Fruit fly (Drosophila melanogaster) whole organism, embryonic: ENCODE results near the gene CG12116.

Source experiments
- Adf1 ChIP-seq: fragments of 200-800 bp; sonication (Bioruptor generic); IDR thresholded peaks from 2 replicates; pipeline ENCODE4 v1.3.6; 2022; ENCODE audit warnings: missing biosample characterization, missing genetic modification characterization
- Atf3 ChIP-seq: fragments of 200-800 bp; sonication (Bioruptor generic); optimal IDR thresholded peaks from 3 replicates; lab custom pipeline; 2016; ENCODE audit warnings: missing biosample characterization, missing genetic modification characterization
- B-H1 ChIP-seq: fragments of 200-800 bp; sonication (Bioruptor generic); IDR thresholded peaks from 3 replicates; pipeline ENCODE4 v1.3.6; 2022; ENCODE audit warnings: missing biosample characterization, missing genetic modification characterization
- Bdp1 ChIP-seq: fragments of 200-800 bp; sonication (Bioruptor generic); optimal IDR thresholded peaks from 3 replicates; lab custom pipeline; 2016; ENCODE audit warnings: missing biosample characterization, missing genetic modification characterization
- CG11504 ChIP-seq: fragments of 200-800 bp; sonication (Bioruptor generic); optimal IDR thresholded peaks from 3 replicates; lab custom pipeline; 2019; ENCODE audit warnings: missing biosample characterization, mild to moderate bottlenecking, missing genetic modification characterization, moderate library complexity
- CG11696 ChIP-seq: fragments of 200-800 bp; sonication (Bioruptor generic); IDR thresholded peaks from 2 replicates; pipeline ENCODE4 v1.3.6; 2022; ENCODE audit warnings: missing biosample characterization, missing genetic modification characterization
- CG12219 ChIP-seq: fragments of 200-800 bp; sonication (Bioruptor generic); optimal IDR thresholded peaks from 3 replicates; lab custom pipeline; 2018; ENCODE audit warnings: missing biosample characterization, mild to moderate bottlenecking, missing genetic modification characterization
- CG16779 ChIP-seq: fragments of 200-800 bp; sonication (Bioruptor generic); IDR thresholded peaks from 2 replicates; pipeline ENCODE4 v1.3.6; 2022; ENCODE audit warnings: missing biosample characterization, missing genetic modification characterization
- CG32532 ChIP-seq: fragments of 200-800 bp; sonication (Bioruptor generic); IDR thresholded peaks from 2 replicates; pipeline ENCODE4 v1.3.6; 2022; ENCODE audit warnings: missing biosample characterization, missing genetic modification characterization
- CG34224 ChIP-seq: fragments of 200-800 bp; sonication (Bioruptor generic); IDR thresholded peaks from 3 replicates; pipeline ENCODE4 v1.3.6; 2022; ENCODE audit warnings: missing biosample characterization, missing genetic modification characterization; ENCODE audit not compliant: partially characterized antibody
- CG9437 ChIP-seq: fragments of 200-800 bp; sonication (Bioruptor generic); optimal IDR thresholded peaks from 2 replicates; lab custom pipeline; 2018; ENCODE audit warnings: missing biosample characterization, mild to moderate bottlenecking, missing genetic modification characterization
- CG9609 ChIP-seq: fragments of 200-800 bp; sonication (Bioruptor generic); optimal IDR thresholded peaks from 3 replicates; lab custom pipeline; 2016; ENCODE audit warnings: missing biosample characterization, missing genetic modification characterization
- CG9727 ChIP-seq: fragments of 200-800 bp; sonication (Bioruptor generic); optimal IDR thresholded peaks from 3 replicates; lab custom pipeline; 2017; ENCODE audit warnings: missing biosample characterization, mild to moderate bottlenecking, missing genetic modification characterization
- CG9932 ChIP-seq: fragments of 200-800 bp; sonication (Bioruptor generic); IDR thresholded peaks from 2 replicates; pipeline ENCODE4 v1.3.6; 2022; ENCODE audit warnings: missing biosample characterization, missing genetic modification characterization
- Deaf1 ChIP-seq: fragments of 200-800 bp; optimal IDR thresholded peaks from 3 replicates; lab custom pipeline; 2019; ENCODE audit warnings: missing biosample characterization, mild to moderate bottlenecking, missing genetic modification characterization, moderate library complexity
- Dfd ChIP-seq, 2 experiments: fragments of >200 bp; optimal IDR thresholded peaks; 2 replicates each; lab custom pipeline; 2017; ENCODE audit warnings: missing biosample characterization in 2 of 2, missing genetic modification characterization in 2 of 2
- ERR ChIP-seq: fragments of 200-800 bp; sonication (Bioruptor generic); optimal IDR thresholded peaks from 2 replicates; lab custom pipeline; 2016; ENCODE audit warnings: missing biosample characterization, missing genetic modification characterization
- Ets97D ChIP-seq: fragments of 200-800 bp; sonication (Bioruptor generic); optimal IDR thresholded peaks from 3 replicates; lab custom pipeline; 2016; ENCODE audit warnings: missing biosample characterization, missing genetic modification characterization
- Hr51 ChIP-seq, 2 experiments: fragments of 200-800 bp; sonication (Bioruptor generic); optimal IDR thresholded peaks; 2 replicates in 1 of 2; 3 replicates in 1 of 2; lab custom pipeline; 2016 to 2018; ENCODE audit warnings: missing biosample characterization in 2 of 2, missing genetic modification characterization in 2 of 2, mild to moderate bottlenecking in 1 of 2, moderate library complexity in 1 of 2
- Hr78 ChIP-seq, 2 experiments: fragments of 200-800 bp in 1 of 2; fragments of >200 bp in 1 of 2; sonication (Bioruptor generic) in 1 of 2; optimal IDR thresholded peaks; 2 replicates each; lab custom pipeline; 2017 to 2019; ENCODE audit warnings: missing biosample characterization in 2 of 2, missing genetic modification characterization in 2 of 2, mild to moderate bottlenecking in 1 of 2, moderate library complexity in 1 of 2
- Oli ChIP-seq: fragments of 200-800 bp; sonication (Bioruptor generic); optimal IDR thresholded peaks from 2 replicates; lab custom pipeline; 2018; ENCODE audit warnings: missing biosample characterization, mild to moderate bottlenecking, missing genetic modification characterization, moderate library complexity
- Scr ChIP-seq: fragments of 200-800 bp; sonication (Bioruptor generic); IDR thresholded peaks from 2 replicates; pipeline ENCODE4 v1.3.6; 2022; ENCODE audit warnings: missing biosample characterization, missing genetic modification characterization; ENCODE audit not compliant: partially characterized antibody
- Sin3A ChIP-seq: fragments of >200 bp; optimal IDR thresholded peaks from 2 replicates; lab custom pipeline; 2018
- Six4 ChIP-seq: fragments of 200-800 bp; sonication (Bioruptor generic); optimal IDR thresholded peaks from 2 replicates; lab custom pipeline; 2016; ENCODE audit warnings: missing biosample characterization, missing genetic modification characterization
- Sry-δ ChIP-seq: fragments of 200-800 bp; sonication (Bioruptor generic); optimal IDR thresholded peaks from 2 replicates; lab custom pipeline; 2016; ENCODE audit warnings: missing biosample characterization, missing genetic modification characterization
- YL-1 ChIP-seq: fragments of 200-800 bp; sonication (Bioruptor generic); optimal IDR thresholded peaks from 3 replicates; lab custom pipeline; 2017; ENCODE audit warnings: missing biosample characterization, mild to moderate bottlenecking, missing genetic modification characterization
- abd-A ChIP-seq: fragments of 200-800 bp; sonication (Bioruptor generic); optimal IDR thresholded peaks from 3 replicates; lab custom pipeline; 2019; ENCODE audit warnings: missing biosample characterization, mild to moderate bottlenecking, missing genetic modification characterization, moderate library complexity
- amos ChIP-seq: fragments of 200-800 bp; sonication (Bioruptor generic); IDR thresholded peaks from 2 replicates; pipeline ENCODE4 v1.3.6; 2022; ENCODE audit warnings: missing biosample characterization, missing genetic modification characterization; ENCODE audit not compliant: partially characterized antibody
- ash1 ChIP-seq: fragments of 200-800 bp; sonication (Bioruptor generic); optimal IDR thresholded peaks from 2 replicates; lab custom pipeline; 2018; ENCODE audit warnings: missing biosample characterization, mild to moderate bottlenecking, missing genetic modification characterization
- bsh ChIP-seq, 2 experiments: fragments of 200-800 bp; sonication (Bioruptor generic); optimal IDR thresholded peaks; 2 replicates each; lab custom pipeline; 2017 to 2018; ENCODE audit warnings: mild to moderate bottlenecking in 2 of 2, missing biosample characterization in 2 of 2, missing genetic modification characterization in 2 of 2, moderate library complexity in 1 of 2
- cg ChIP-seq: fragments of 200-800 bp; sonication (Bioruptor generic); optimal IDR thresholded peaks from 3 replicates; lab custom pipeline; 2019; ENCODE audit warnings: missing biosample characterization, mild to moderate bottlenecking, missing genetic modification characterization, moderate library complexity
- chn ChIP-seq: fragments of 200-800 bp; sonication (Bioruptor generic); optimal IDR thresholded peaks from 2 replicates; lab custom pipeline; 2016; ENCODE audit warnings: missing biosample characterization, missing genetic modification characterization
- crc ChIP-seq: fragments of 200-800 bp; sonication (Bioruptor generic); optimal IDR thresholded peaks from 2 replicates; lab custom pipeline; 2016; ENCODE audit warnings: missing biosample characterization, missing genetic modification characterization
- exex ChIP-seq: fragments of 200-800 bp; sonication (Bioruptor generic); optimal IDR thresholded peaks from 4 replicates; lab custom pipeline; 2018; ENCODE audit warnings: missing biosample characterization, mild to moderate bottlenecking, missing genetic modification characterization, moderate library complexity
- fru ChIP-seq: fragments of >200 bp; optimal IDR thresholded peaks from 2 replicates; lab custom pipeline; 2017
- her ChIP-seq: fragments of 200-800 bp; sonication (Bioruptor generic); optimal IDR thresholded peaks from 2 replicates; lab custom pipeline; 2016; ENCODE audit warnings: missing biosample characterization, missing genetic modification characterization
- kah ChIP-seq: fragments of 200-800 bp; sonication (Bioruptor generic); optimal IDR thresholded peaks from 2 replicates; lab custom pipeline; 2018; ENCODE audit warnings: missing biosample characterization, mild to moderate bottlenecking, missing genetic modification characterization
- kni ChIP-seq: fragments of 200-800 bp; sonication (Bioruptor generic); optimal IDR thresholded peaks from 3 replicates; lab custom pipeline; 2017; ENCODE audit warnings: mild to moderate bottlenecking, missing biosample characterization, missing genetic modification reagents, missing genetic modification characterization
- knrl ChIP-seq: fragments of 200-800 bp; sonication (Bioruptor generic); IDR thresholded peaks from 3 replicates; pipeline ENCODE4 v1.3.6; 2022; ENCODE audit warnings: missing biosample characterization, missing genetic modification characterization; ENCODE audit not compliant: partially characterized antibody
- lmd ChIP-seq: fragments of 200-800 bp; sonication (Bioruptor generic); IDR thresholded peaks from 2 replicates; pipeline ENCODE4 v1.3.6; 2022; ENCODE audit warnings: missing biosample characterization, missing genetic modification characterization
- luna ChIP-seq: fragments of 200-800 bp; sonication (Bioruptor generic); optimal IDR thresholded peaks from 2 replicates; lab custom pipeline; 2016; ENCODE audit warnings: missing biosample characterization, missing genetic modification characterization
- sc ChIP-seq, 3 experiments: fragments of >200 bp in 2 of 3; fragments of 200-800 bp in 1 of 3; sonication (Bioruptor generic) in 1 of 3; optimal IDR thresholded peaks; 2 replicates in 2 of 3; 3 replicates in 1 of 3; lab custom pipeline; 2017; ENCODE audit warnings: mild to moderate bottlenecking in 1 of 3, missing biosample characterization in 1 of 3, missing genetic modification characterization in 1 of 3, missing genetic modification reagents in 1 of 3
- sd ChIP-seq: fragments of 200-800 bp; sonication (Bioruptor generic); optimal IDR thresholded peaks from 3 replicates; lab custom pipeline; 2018; ENCODE audit warnings: missing biosample characterization, mild to moderate bottlenecking, missing genetic modification characterization, moderate library complexity
- sima ChIP-seq: fragments of 200-800 bp; sonication (Bioruptor generic); optimal IDR thresholded peaks from 2 replicates; lab custom pipeline; 2016; ENCODE audit warnings: missing biosample characterization, missing genetic modification characterization
- sqz ChIP-seq: fragments of 200-800 bp; sonication (Bioruptor generic); optimal IDR thresholded peaks from 3 replicates; lab custom pipeline; 2018; ENCODE audit warnings: missing biosample characterization, mild to moderate bottlenecking, missing genetic modification characterization
- toy ChIP-seq: fragments of 200-800 bp; sonication (Bioruptor generic); IDR thresholded peaks from 2 replicates; pipeline ENCODE4 v1.3.6; 2022; ENCODE audit warnings: missing biosample characterization, missing genetic modification characterization
- vnd ChIP-seq: fragments of 200-800 bp; sonication (Bioruptor generic); IDR thresholded peaks from 3 replicates; pipeline ENCODE4 v1.3.6; 2022; ENCODE audit warnings: missing biosample characterization, missing genetic modification characterization; ENCODE audit not compliant: partially characterized antibody
- vvl ChIP-seq: fragments of 200-800 bp; sonication (Bioruptor generic); IDR thresholded peaks from 2 replicates; pipeline ENCODE4 v1.3.6; 2022; ENCODE audit warnings: missing biosample characterization, missing genetic modification characterization
- yki ChIP-seq: fragments of >200 bp; optimal IDR thresholded peaks from 3 replicates; lab custom pipeline; 2018
- zen2 ChIP-seq: fragments of 200-800 bp; sonication (Bioruptor generic); IDR thresholded peaks from 3 replicates; pipeline ENCODE4 v1.3.6; 2022; ENCODE audit warnings: missing biosample characterization, missing genetic modification characterization; ENCODE audit not compliant: partially characterized antibody

CG12116 gene

DNA sequence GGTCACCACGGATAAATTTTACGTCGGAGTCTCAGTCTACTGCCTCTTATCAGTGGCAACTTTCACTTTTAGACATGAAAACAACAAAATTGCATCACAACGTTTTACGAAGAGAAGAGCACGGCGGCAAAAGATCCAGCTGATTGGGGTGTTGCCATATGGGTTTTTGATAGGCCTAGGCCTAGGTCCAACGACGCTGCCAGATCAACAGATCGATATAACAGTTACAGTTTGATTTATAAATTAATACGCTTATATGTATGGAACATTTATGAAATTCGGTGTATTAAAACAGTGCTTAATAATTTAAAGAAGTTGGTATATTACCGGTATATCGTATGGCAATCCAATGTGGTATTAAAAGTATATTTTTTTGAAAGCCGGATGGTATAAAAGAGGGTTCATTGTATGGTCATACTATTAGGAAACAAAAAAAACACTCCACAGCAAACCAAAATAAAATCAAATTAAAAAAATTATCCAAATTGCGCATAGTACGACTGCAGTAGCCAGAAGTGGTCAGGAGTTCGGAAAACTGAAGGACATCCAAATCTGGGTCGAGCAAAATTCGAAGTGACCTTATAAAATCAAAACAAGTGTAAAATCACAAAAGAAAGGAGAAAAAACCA is 32.0 kb downstream of the CG12116 start, which contains the start of gene CG1440 (continued):
- no peak for TF ChIP-seq B-H1 (GFP tag; lab: Robert Waterston, UW)
- peak; percentile 17 for TF ChIP-seq Sin3A (lab: Kevin White, UChicago)
- TF ChIP-seq CG9932, result 0 out of 2 replicates have a peak, but pooled peaks have one; percentile 42
- TF ChIP-seq fru, result no peak
- TF ChIP-seq Hr78 (GFP tag; optimal IDR thresholded peaks at IDR 0.05; lab: Kevin White, UChicago), result no peak
- TF ChIP-seq exex (tag; lab: Kevin White, UChicago), result no peak
- TF ChIP-seq Deaf1, result no peak
- TF ChIP-seq luna (GFP tag; lab: Kevin White, UChicago), result no peak
- TF ChIP-seq CG11696 (GFP tag; lab: Robert Waterston, UW), result no peak
- TF ChIP-seq kni (GFP tag; lab: Kevin White, UChicago), result no peak
- no peak for TF ChIP-seq CG16779 (GFP tag; lab: Robert Waterston, UW)
- TF ChIP-seq CG11504 (tag; lab: Kevin White, UChicago), result no peak
- TF ChIP-seq CG9727, result no peak
- TF ChIP-seq CG32532 (GFP tag; lab: Robert Waterston, UW), result peak; percentile 24; the same call in 1 of the 2 replicates
- TF ChIP-seq sc (optimal IDR thresholded peaks at IDR 0.05; lab: Kevin White, UChicago), result no peak
- TF ChIP-seq sc (GFP tag; optimal IDR thresholded peaks at IDR 0.05; lab: Kevin White, UChicago), result no peak
- TF ChIP-seq Hr51 (GFP tag; optimal IDR thresholded peaks at IDR 0.05; lab: Kevin White, UChicago), result no peak
- TF ChIP-seq Sry-δ (GFP tag; lab: Kevin White, UChicago), result peak; percentile 30
- no peak for TF ChIP-seq ash1 (GFP tag; lab: Kevin White, UChicago)
- TF ChIP-seq CG9437 (GFP tag; lab: Kevin White, UChicago), result no peak
- no peak for TF ChIP-seq CG9609 (GFP tag; lab: Kevin White, UChicago)
- TF ChIP-seq Oli (tag; lab: Kevin White, UChicago), result no peak
- no peak for TF ChIP-seq lmd (GFP tag; lab: Robert Waterston, UW)
- TF ChIP-seq ERR (GFP tag; lab: Kevin White, UChicago), result no peak
- TF ChIP-seq vnd (GFP tag; lab: Robert Waterston, UW), result no peak
- TF ChIP-seq sima (GFP tag; lab: Kevin White, UChicago), result no peak
- no peak for TF ChIP-seq vvl (GFP tag; lab: Robert Waterston, UW)
- TF ChIP-seq kah (GFP tag; lab: Kevin White, UChicago), result no peak
- no peak for TF ChIP-seq Bdp1 (GFP tag; lab: Kevin White, UChicago)
- TF ChIP-seq her, result no peak
- TF ChIP-seq sd (tag; lab: Kevin White, UChicago), result no peak
- TF ChIP-seq crc (GFP tag; lab: Kevin White, UChicago), result no peak
- no peak for TF ChIP-seq CG12219
- no peak for TF ChIP-seq Six4 (GFP tag; lab: Kevin White, UChicago)
- no peak for TF ChIP-seq CG34224 (GFP tag; lab: Robert Waterston, UW)
- TF ChIP-seq Atf3 (GFP tag; lab: Kevin White, UChicago), result no peak
- TF ChIP-seq yki (lab: Kevin White, UChicago), result no peak
- TF ChIP-seq bsh (GFP tag; optimal IDR thresholded peaks at IDR 0.05; lab: Kevin White, UChicago), result peak in 1 of 2 experiments; percentile 46
- TF ChIP-seq chn (GFP tag; lab: Kevin White, UChicago), result no peak
- TF ChIP-seq amos, result no peak; the same call in 1 of the 2 replicates
- TF ChIP-seq Adf1 (GFP tag; lab: Robert Waterston, UW), result no peak
- TF ChIP-seq sqz, result peak; percentile 81
- no peak for TF ChIP-seq toy (GFP tag; lab: Robert Waterston, UW)
- peak; percentile 84 for TF ChIP-seq Ets97D (GFP tag; lab: Kevin White, UChicago)
- TF ChIP-seq knrl (GFP tag; lab: Robert Waterston, UW), result peak; percentile 11; the same call in 1 of the 3 replicates
- peak; percentile 33 for TF ChIP-seq YL-1
- no peak for TF ChIP-seq Dfd (GFP tag; optimal IDR thresholded peaks at IDR 0.05; lab: Kevin White, UChicago)
- no peak for TF ChIP-seq abd-A (tag; lab: Kevin White, UChicago)
- no peak for TF ChIP-seq zen2
- TF ChIP-seq Scr (GFP tag; lab: Robert Waterston, UW), result no peak
- no peak for TF ChIP-seq cg (GFP tag; lab: Kevin White, UChicago)
